Worm (Caenorhabditis elegans) whole organism, L1 larva: ENCODE data around the gene elo-1.

Experiments
- aha-1 ChIP-seq: fragments of 150-350 bp; optimal IDR thresholded peaks from 2 replicates; lab custom pipeline; 2014; ENCODE audit warnings: missing biosample characterization, missing genetic modification characterization
- fos-1 ChIP-seq: fragments of 150-350 bp; optimal IDR thresholded peaks from 2 replicates; lab custom pipeline; 2014; ENCODE audit warnings: missing biosample characterization, missing genetic modification characterization
- pqm-1 ChIP-seq: sonication (generic microtip); optimal IDR thresholded peaks from 3 replicates; lab custom pipeline; 2017; ENCODE audit warnings: missing biosample characterization, missing genetic modification characterization
- unc-130 ChIP-seq: fragments of 150-350 bp; optimal IDR thresholded peaks from 2 replicates; lab custom pipeline; 2017; ENCODE audit warnings: missing biosample characterization, missing genetic modification characterization, inconsistent platforms
- zag-1 ChIP-seq: fragments of 150-350 bp; optimal IDR thresholded peaks from 2 replicates; lab custom pipeline; 2014; ENCODE audit warnings: missing biosample characterization, missing genetic modification characterization

DNA sequence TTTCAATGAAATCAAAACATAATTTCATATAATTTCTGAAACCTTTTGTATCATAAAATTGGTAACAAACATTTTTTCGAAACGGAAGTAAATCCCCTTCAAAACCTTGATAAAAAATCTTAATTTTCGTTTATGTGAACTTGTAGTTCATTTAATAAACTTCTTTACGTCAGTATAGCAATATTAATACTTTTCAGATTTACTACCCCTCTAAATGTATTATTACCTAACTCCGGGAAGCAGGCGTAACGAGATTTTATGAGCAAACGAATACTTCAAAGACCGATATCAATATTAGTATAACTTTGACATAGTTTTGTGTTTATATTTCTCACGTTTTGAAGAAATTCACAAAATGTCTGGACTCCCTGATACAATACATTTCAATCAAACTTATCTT lies 37.9 kb upstream of the elo-1 start, which contains the start of gene sru-1:
- no peak for TF ChIP-seq unc-130
- TF ChIP-seq zag-1 (tag; lab: Kevin White, UChicago) = no peak
- TF ChIP-seq aha-1 (tag; lab: Kevin White, UChicago) = no peak
- TF ChIP-seq pqm-1 (tag; lab: Kevin White, UChicago) = no peak
- TF ChIP-seq fos-1 (tag; lab: Kevin White, UChicago) = no peak
